Fruit fly (Drosophila melanogaster): Measurements from ENCODE around the gene Sgt.

The Sgt gene

dm6 chr2L:17429788-17430587, 41.4 kb upstream of the Sgt start (continued):
- TF ChIP-seq trem (tag; optimal IDR thresholded peaks at IDR 0.05) (peak; percentile 94), CkIIα-i1 (GFP tag; IDR thresholded peaks at IDR 0.05) (peak; percentile 75; the same call in 1 of the 2 replicates), danr (GFP tag; IDR thresholded peaks at IDR 0.05) (peak; percentile 93), Adf1 (GFP tag; IDR thresholded peaks at IDR 0.05) (peak; percentile 47), tio (GFP tag; optimal IDR thresholded peaks at IDR 0.05) (peak; percentile 93), Nf-YC (tag; optimal IDR thresholded peaks at IDR 0.05) (peak; percentile 91), CG11085 (GFP tag; IDR thresholded peaks at IDR 0.05) (peak; percentile 82), CG1233 (GFP tag; optimal IDR thresholded peaks at IDR 0.05) (peak; percentile 96), CG17385 (GFP tag; optimal IDR thresholded peaks at IDR 0.05) (peak; percentile 94), zf30C (GFP tag; optimal IDR thresholded peaks at IDR 0.05) (peak; percentile 53), ken (GFP tag; IDR thresholded peaks at IDR 0.05) (peak; percentile 52; the same call in 2 of the 3 replicates), sisA (GFP tag; IDR thresholded peaks at IDR 0.05) (peak; percentile 94), Atf3 (GFP tag; optimal IDR thresholded peaks at IDR 0.05) (peak; percentile 50), pnt (GFP tag; optimal IDR thresholded peaks at IDR 0.05) (peak; percentile 38), bab2 (GFP tag; optimal IDR thresholded peaks at IDR 0.05) (peak; percentile 67), Dip3 (GFP tag; optimal IDR thresholded peaks at IDR 0.05) (peak; percentile 72), CG13424 (tag; optimal IDR thresholded peaks at IDR 0.05) (peak; percentile 99), aop (GFP tag; IDR thresholded peaks at IDR 0.05) (0 out of 2 replicates have a peak, but pooled peaks have one; percentile 67), fru (optimal IDR thresholded peaks at IDR 0.05) (no peak), Six4 (GFP tag; optimal IDR thresholded peaks at IDR 0.05) (peak; percentile 94), toy (GFP tag; IDR thresholded peaks at IDR 0.05) (peak; percentile 70), pros (GFP tag; optimal IDR thresholded peaks at IDR 0.05) (peak; percentile 57), dm (GFP tag; optimal IDR thresholded peaks at IDR 0.05) (no peak), hkb (optimal IDR thresholded peaks at IDR 0.05) (no peak), hkb (GFP tag; IDR thresholded peaks at IDR 0.05) (peak; percentile 82), Dad (GFP tag; optimal IDR thresholded peaks at IDR 0.05) (no peak), Dbx (GFP tag; IDR thresholded peaks at IDR 0.05) (peak; percentile 60; the same call in 2 of the 3 replicates), fd64A (GFP tag; optimal IDR thresholded peaks at IDR 0.05) (peak; percentile 63), CG7928 (GFP tag; optimal IDR thresholded peaks at IDR 0.05) (peak; percentile 69), lola (GFP tag; optimal IDR thresholded peaks at IDR 0.05) (peak in 1 of 3 experiments; percentile 95), ci (GFP tag; IDR thresholded peaks at IDR 0.05) (peak; percentile 83; the same call in 2 of the 3 replicates), CG13296 (GFP tag; optimal IDR thresholded peaks at IDR 0.05) (peak; percentile 97), Fer1 (GFP tag; optimal IDR thresholded peaks at IDR 0.05) (peak; percentile 97), H15 (GFP tag; IDR thresholded peaks at IDR 0.05) (peak; percentile 90), BEAF-32 (GFP tag; optimal IDR thresholded peaks at IDR 0.05) (no peak), E2f2 (GFP tag; IDR thresholded peaks at IDR 0.05) (peak; percentile 76), ase (GFP tag; IDR thresholded peaks at IDR 0.05) (peak; percentile 93), kni (GFP tag; optimal IDR thresholded peaks at IDR 0.05) (peak; percentile 83), CG3407 (GFP tag; optimal IDR thresholded peaks at IDR 0.05) (peak; percentile 92), CG17612 (GFP tag; IDR thresholded peaks at IDR 0.05) (no peak; the same call in 1 of the 2 replicates), stwl (tag; optimal IDR thresholded peaks at IDR 0.05) (peak; percentile 19), MESR4 (GFP tag; optimal IDR thresholded peaks at IDR 0.05) (peak; percentile 8), Jarid2 (GFP tag; optimal IDR thresholded peaks at IDR 0.05) (peak; percentile 85), CG10321 (GFP tag; IDR thresholded peaks at IDR 0.05) (no peak), ac (GFP tag; optimal IDR thresholded peaks at IDR 0.05) (no peak), wor (GFP tag; IDR thresholded peaks at IDR 0.05) (peak; percentile 88), Lim3 (GFP tag; IDR thresholded peaks at IDR 0.05) (peak; percentile 83), CG1602 (GFP tag; optimal IDR thresholded peaks at IDR 0.05) (peak; percentile 84), pfk (GFP tag; optimal IDR thresholded peaks at IDR 0.05) (no peak), CG12071 (GFP tag; optimal IDR thresholded peaks at IDR 0.05) (peak; percentile 85)
